Worm (Caenorhabditis elegans): ENCODE results near the gene C48B4.12.

C48B4.12 gene

ce11 chrIII:9564410-9564809 lies 32.7 kb upstream of the C48B4.12 start, which contains the start of gene C48B4.10:
Gene C48B4.10 (minus strand): TSS chrIII:9564510.
- TF ChIP-seq R02D3.7 (tag; optimal IDR thresholded peaks at IDR 0.05) (no peak), nhr-77 (tag; optimal IDR thresholded peaks at IDR 0.05) (no peak), ceh-16 (tag; optimal IDR thresholded peaks at IDR 0.05) (no peak), egl-27 (tag; optimal IDR thresholded peaks at IDR 0.05) (no peak), ama-1 (optimal IDR thresholded peaks at IDR 0.05) (no peak), nfya-1 (tag; optimal IDR thresholded peaks at IDR 0.05; ENCODE audit: insufficient read depth) (no peak), mdl-1 (tag; optimal IDR thresholded peaks at IDR 0.05) (no peak), daf-12 (tag; optimal IDR thresholded peaks at IDR 0.05) (no peak), zag-1 (tag; optimal IDR thresholded peaks at IDR 0.05) (no peak), elt-2 (tag; optimal IDR thresholded peaks at IDR 0.05) (no peak), nhr-12 (tag; optimal IDR thresholded peaks at IDR 0.05) (no peak), nhr-11 (tag; optimal IDR thresholded peaks at IDR 0.05) (no peak), nhr-28 (tag; optimal IDR thresholded peaks at IDR 0.05) (no peak), ceh-9 (tag; optimal IDR thresholded peaks at IDR 0.05) (no peak), nhr-25 (tag; optimal IDR thresholded peaks at IDR 0.05) (no peak), elt-1 (tag; optimal IDR thresholded peaks at IDR 0.05) (no peak), eor-1 (tag; optimal IDR thresholded peaks at IDR 0.05) (no peak), ZK546.5 (tag; optimal IDR thresholded peaks at IDR 0.05) (no peak)

- TF ChIP-seq zag-1 (tag; optimal IDR thresholded peaks at IDR 0.05) (no peak), nhr-77 (tag; optimal IDR thresholded peaks at IDR 0.05) (no peak), jun-1 (tag; optimal IDR thresholded peaks at IDR 0.05) (no peak), nhr-76 (tag; optimal IDR thresholded peaks at IDR 0.05) (no peak), lsy-12 (tag; optimal IDR thresholded peaks at IDR 0.05) (no peak), ztf-4 (tag; optimal IDR thresholded peaks at IDR 0.05) (no peak), lin-39 (tag; optimal IDR thresholded peaks at IDR 0.05) (no peak), pqm-1 (tag; optimal IDR thresholded peaks at IDR 0.05) (no peak), ama-1 (optimal IDR thresholded peaks at IDR 0.05) (no peak), ztf-11 (tag; optimal IDR thresholded peaks at IDR 0.05) (no peak), pha-4 (tag; optimal IDR thresholded peaks at IDR 0.05) (no peak), snpc-4 (tag; optimal IDR thresholded peaks at IDR 0.05) (no peak), egl-5 (tag; optimal IDR thresholded peaks at IDR 0.05) (no peak), eor-1 (tag; optimal IDR thresholded peaks at IDR 0.05) (no peak), nfya-1 (tag; optimal IDR thresholded peaks at IDR 0.05; ENCODE audit: insufficient read depth) (no peak), mdl-1 (tag; optimal IDR thresholded peaks at IDR 0.05) (no peak), elt-3 (tag; optimal IDR thresholded peaks at IDR 0.05) (no peak), elt-2 (tag; optimal IDR thresholded peaks at IDR 0.05) (no peak), ZK546.5 (tag; optimal IDR thresholded peaks at IDR 0.05) (no peak)
Measured at ce11 chrIII:9565973-9566372, 31.2 kb upstream of the C48B4.12 start, which contains the start of gene C48B4.11. Gene C48B4.11 (minus strand): TSS chrIII:9566115.

DNA sequence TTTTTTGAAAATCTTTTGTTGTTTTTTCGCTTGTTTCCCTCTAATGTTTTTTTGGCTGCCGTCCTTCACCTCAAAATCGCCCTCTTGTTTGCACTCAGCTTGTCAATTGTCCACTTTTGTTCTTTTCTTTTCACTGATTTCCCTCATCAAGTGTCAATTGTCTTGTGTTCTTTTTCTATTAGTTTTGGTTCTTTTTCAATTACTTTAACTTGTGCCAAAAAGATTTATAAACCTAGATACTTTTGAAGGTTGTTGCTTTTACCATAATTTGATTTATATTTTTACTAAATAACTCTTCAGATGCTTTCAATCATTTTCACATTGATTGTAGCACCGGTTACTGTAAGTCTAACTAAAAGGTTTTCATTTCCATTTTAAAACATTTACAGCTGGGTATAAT lies 28.7 kb upstream of the C48B4.12 start, which contains the start of gene C48B4.13:
TSS of gene C48B4.13 (plus strand) at position 301 of the 400 bp plus-strand sequence.
- TF ChIP-seq jun-1 (tag; optimal IDR thresholded peaks at IDR 0.05) = no peak

DNA sequence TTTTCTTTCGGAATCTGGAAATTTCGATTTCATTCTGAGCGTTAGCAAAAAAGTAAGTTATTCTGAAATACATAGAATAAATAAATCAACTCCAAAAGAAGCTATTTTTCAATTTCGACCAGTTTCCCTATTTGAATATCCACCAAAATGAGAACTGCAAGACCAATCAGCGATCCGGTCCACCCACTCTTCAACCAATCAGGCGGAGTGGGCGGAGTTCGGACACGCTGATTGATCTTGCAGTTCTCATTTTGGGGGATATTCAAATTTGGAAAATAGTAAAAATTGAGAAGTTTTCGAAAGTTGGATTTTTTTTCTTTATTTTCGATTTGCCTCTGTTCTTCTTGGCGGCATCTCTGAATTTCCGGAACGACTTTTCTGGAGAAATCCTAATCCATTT lies 26.3 kb upstream of the C48B4.12 start:
- TF ChIP-seq nhr-43 (tag; optimal IDR thresholded peaks at IDR 0.05; ENCODE audit: poor library complexity, severe bottlenecking) (no peak), nfya-1 (tag; optimal IDR thresholded peaks at IDR 0.05; ENCODE audit: insufficient read depth) (peak; percentile 100), lin-15B (tag; optimal IDR thresholded peaks at IDR 0.05) (peak; percentile 45)

DNA sequence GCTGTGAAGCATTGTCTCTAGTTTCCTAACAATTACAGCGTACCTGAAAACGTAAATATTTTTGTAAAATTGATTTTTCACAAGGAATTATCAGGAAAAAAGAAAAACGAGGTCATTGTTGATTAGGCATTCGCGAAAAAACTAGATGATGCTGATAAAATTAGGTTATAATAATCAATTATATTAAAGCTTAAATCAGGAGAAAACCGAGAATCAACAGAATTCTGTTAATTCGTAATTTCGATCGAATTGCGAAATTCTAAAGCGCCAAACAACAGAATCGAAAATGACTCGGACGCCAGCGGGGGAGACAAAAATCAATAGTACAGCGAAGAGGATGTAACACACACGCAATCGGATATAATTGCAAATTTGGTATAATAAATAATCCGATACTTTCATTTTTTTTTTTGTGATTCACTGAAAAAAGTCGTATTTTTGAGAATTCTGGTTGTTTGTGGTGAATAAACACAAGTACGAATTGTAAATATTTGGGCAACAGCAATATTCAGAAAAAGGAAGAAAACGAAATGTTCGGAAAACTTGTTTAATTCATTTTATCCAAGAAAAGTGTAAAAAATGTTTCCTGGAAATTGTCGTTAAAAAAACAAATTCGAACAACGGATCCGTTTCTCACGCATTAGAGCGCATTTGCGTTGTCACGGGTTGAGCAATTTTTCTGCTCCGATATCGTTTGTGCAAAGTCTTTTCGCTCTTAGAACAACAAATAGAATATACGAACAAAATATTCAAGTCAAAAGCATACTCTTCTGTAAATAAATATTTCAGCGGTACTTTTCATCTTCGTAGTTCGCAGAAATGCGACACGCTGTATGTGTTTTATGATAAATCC lies 16.9 kb upstream of the C48B4.12 start, which contains the start of gene ced-7:
TSS of gene ced-7 (minus strand) at position 51 of the 853 bp plus-strand sequence.
- TF ChIP-seq zag-1 (tag; optimal IDR thresholded peaks at IDR 0.05) (no peak), nfya-1 (tag; optimal IDR thresholded peaks at IDR 0.05; ENCODE audit: insufficient read depth) (peak; percentile 46), ztf-11 (tag; optimal IDR thresholded peaks at IDR 0.05) (no peak), nhr-12 (tag; optimal IDR thresholded peaks at IDR 0.05) (no peak), aly-2 (tag; optimal IDR thresholded peaks at IDR 0.05) (no peak), lin-15B (tag; optimal IDR thresholded peaks at IDR 0.05) (peak; percentile 67), nhr-76 (tag; optimal IDR thresholded peaks at IDR 0.05) (no peak), elt-3 (tag; optimal IDR thresholded peaks at IDR 0.05) (no peak), nhr-237 (tag; optimal IDR thresholded peaks at IDR 0.05) (no peak), nhr-25 (tag; optimal IDR thresholded peaks at IDR 0.05) (no peak), ceh-28 (tag; optimal IDR thresholded peaks at IDR 0.05) (peak; percentile 12), lin-39 (tag; optimal IDR thresholded peaks at IDR 0.05) (peak; percentile 22), eor-1 (tag; optimal IDR thresholded peaks at IDR 0.05) (no peak), nhr-28 (tag; optimal IDR thresholded peaks at IDR 0.05) (no peak), pha-4 (tag; optimal IDR thresholded peaks at IDR 0.05) (peak; percentile 19), snpc-4 (tag; optimal IDR thresholded peaks at IDR 0.05) (peak; percentile 27)
